Fruit fly (Drosophila melanogaster) whole organism, embryonic: ENCODE results near the gene stops.

Experiments used
- Antp ChIP-seq: fragments of 200-800 bp; sonication (Bioruptor generic); optimal IDR thresholded peaks from 3 replicates; lab custom pipeline; 2016; ENCODE audit warnings: missing biosample characterization, missing genetic modification characterization
- CG10543 ChIP-seq: fragments of 200-800 bp; sonication (Bioruptor generic); optimal IDR thresholded peaks from 3 replicates; lab custom pipeline; 2017; ENCODE audit warnings: missing biosample characterization, mild to moderate bottlenecking, missing genetic modification characterization, moderate library complexity
- CG11085 ChIP-seq: fragments of 200-800 bp; sonication (Bioruptor generic); IDR thresholded peaks from 2 replicates; pipeline ENCODE4 v1.3.6; 2022; ENCODE audit warnings: missing biosample characterization, missing genetic modification characterization
- CG12744 ChIP-seq: fragments of 200-800 bp; sonication (Bioruptor generic); optimal IDR thresholded peaks from 2 replicates; lab custom pipeline; 2016; ENCODE audit warnings: missing biosample characterization, missing genetic modification characterization
- CG13624 ChIP-seq: fragments of 200-800 bp; sonication (Bioruptor generic); optimal IDR thresholded peaks from 2 replicates; lab custom pipeline; 2016; ENCODE audit warnings: missing biosample characterization, missing genetic modification characterization
- CG14014 ChIP-seq: fragments of 200-800 bp; sonication (Bioruptor generic); IDR thresholded peaks from 2 replicates; pipeline ENCODE4 v1.3.6; 2022; ENCODE audit warnings: missing biosample characterization, missing genetic modification characterization
- CG14667 ChIP-seq: fragments of 200-800 bp; sonication (Bioruptor generic); IDR thresholded peaks from 2 replicates; pipeline ENCODE4 v1.3.6; 2022; ENCODE audit warnings: missing biosample characterization, missing genetic modification characterization
- CG14965 ChIP-seq: fragments of 200-800 bp; sonication (Bioruptor generic); optimal IDR thresholded peaks from 2 replicates; lab custom pipeline; 2016; ENCODE audit warnings: missing biosample characterization, missing genetic modification characterization, borderline replicate concordance
- CG1647 ChIP-seq: fragments of 200-800 bp; sonication (Bioruptor generic); optimal IDR thresholded peaks from 3 replicates; lab custom pipeline; 2016; ENCODE audit warnings: missing biosample characterization, missing genetic modification characterization
- CG17186 ChIP-seq: fragments of 200-800 bp; sonication (Bioruptor generic); optimal IDR thresholded peaks from 3 replicates; lab custom pipeline; 2017; ENCODE audit warnings: missing biosample characterization, missing genetic modification reagents, missing genetic modification characterization
- CG17829 ChIP-seq: fragments of 200-800 bp; optimal IDR thresholded peaks from 2 replicates; lab custom pipeline; 2019; ENCODE audit warnings: missing biosample characterization, mild to moderate bottlenecking, missing genetic modification characterization, moderate library complexity
- CG18262 ChIP-seq: fragments of 200-800 bp; optimal IDR thresholded peaks from 3 replicates; lab custom pipeline; 2019; ENCODE audit warnings: missing biosample characterization, mild to moderate bottlenecking, missing genetic modification characterization, moderate library complexity
- CG3065 ChIP-seq: fragments of 200-800 bp; sonication (Bioruptor generic); optimal IDR thresholded peaks from 2 replicates; lab custom pipeline; 2016; ENCODE audit warnings: missing biosample characterization, missing genetic modification characterization
- CG31388 ChIP-seq: fragments of 200-800 bp; sonication (Bioruptor generic); optimal IDR thresholded peaks from 2 replicates; lab custom pipeline; 2016; ENCODE audit warnings: missing biosample characterization, missing genetic modification characterization
- CG32767 ChIP-seq: fragments of 200-800 bp; sonication (Bioruptor generic); IDR thresholded peaks from 2 replicates; pipeline ENCODE4 v1.3.6; 2022; ENCODE audit warnings: missing biosample characterization, missing genetic modification characterization
- CG3281 ChIP-seq: fragments of 200-800 bp; sonication (Bioruptor generic); optimal IDR thresholded peaks from 3 replicates; lab custom pipeline; 2017; ENCODE audit warnings: missing biosample characterization, mild to moderate bottlenecking, missing genetic modification characterization
- CG34376 ChIP-seq: fragments of 200-800 bp; sonication (Bioruptor generic); optimal IDR thresholded peaks from 2 replicates; lab custom pipeline; 2018; ENCODE audit warnings: missing biosample characterization, mild to moderate bottlenecking, missing genetic modification characterization
- CG4404 ChIP-seq: fragments of 200-800 bp; sonication (Bioruptor generic); IDR thresholded peaks from 2 replicates; pipeline ENCODE4 v1.3.6; 2022; ENCODE audit warnings: missing biosample characterization, missing genetic modification characterization
- CG6813 ChIP-seq: fragments of 200-800 bp; sonication (Bioruptor generic); optimal IDR thresholded peaks from 2 replicates; lab custom pipeline; 2017; ENCODE audit warnings: missing biosample characterization, missing genetic modification characterization, mild to moderate bottlenecking, moderate library complexity, missing genetic modification reagents
- CG7745 ChIP-seq: fragments of 200-800 bp; sonication (Bioruptor generic); optimal IDR thresholded peaks from 2 replicates; lab custom pipeline; 2018; ENCODE audit warnings: missing biosample characterization, mild to moderate bottlenecking, missing genetic modification characterization, moderate library complexity
- CG8765 ChIP-seq: fragments of 200-800 bp; sonication (Bioruptor generic); IDR thresholded peaks from 2 replicates; pipeline ENCODE4 v1.3.6; 2022; ENCODE audit warnings: missing biosample characterization, missing genetic modification characterization
- CTCF ChIP-seq: fragments of 200-800 bp; sonication (Bioruptor generic); optimal IDR thresholded peaks from 2 replicates; lab custom pipeline; 2017; ENCODE audit warnings: missing biosample characterization, mild to moderate bottlenecking, missing genetic modification characterization, moderate library complexity
- Chrac-16 ChIP-seq: fragments of 200-800 bp; sonication (Bioruptor generic); optimal IDR thresholded peaks from 3 replicates; lab custom pipeline; 2016; ENCODE audit warnings: missing biosample characterization, missing genetic modification characterization
- Dbx ChIP-seq: fragments of 200-800 bp; sonication (Bioruptor generic); IDR thresholded peaks from 3 replicates; pipeline ENCODE4 v1.3.6; 2022; ENCODE audit warnings: missing biosample characterization, missing genetic modification characterization
- Hmr ChIP-seq: fragments of 200-800 bp; sonication (Bioruptor generic); optimal IDR thresholded peaks from 3 replicates; lab custom pipeline; 2017; ENCODE audit warnings: mild to moderate bottlenecking, missing biosample characterization, missing genetic modification reagents, missing genetic modification characterization
- Hmx ChIP-seq: fragments of 200-800 bp; sonication (Bioruptor generic); optimal IDR thresholded peaks from 2 replicates; lab custom pipeline; 2016; ENCODE audit warnings: missing biosample characterization, missing genetic modification characterization
- Hr51 ChIP-seq, 2 experiments: fragments of 200-800 bp; sonication (Bioruptor generic); optimal IDR thresholded peaks; 2 replicates in 1 of 2; 3 replicates in 1 of 2; lab custom pipeline; 2016 to 2018; ENCODE audit warnings: missing biosample characterization in 2 of 2, missing genetic modification characterization in 2 of 2, mild to moderate bottlenecking in 1 of 2, moderate library complexity in 1 of 2
- Hr78 ChIP-seq, 2 experiments: fragments of 200-800 bp in 1 of 2; fragments of >200 bp in 1 of 2; sonication (Bioruptor generic) in 1 of 2; optimal IDR thresholded peaks; 2 replicates each; lab custom pipeline; 2017 to 2019; ENCODE audit warnings: missing biosample characterization in 2 of 2, missing genetic modification characterization in 2 of 2, mild to moderate bottlenecking in 1 of 2, moderate library complexity in 1 of 2
- MTF-1 ChIP-seq: fragments of 200-800 bp; sonication (Bioruptor generic); optimal IDR thresholded peaks from 2 replicates; lab custom pipeline; 2018; ENCODE audit warnings: missing biosample characterization, mild to moderate bottlenecking, missing genetic modification characterization, borderline replicate concordance
- NC2α ChIP-seq: fragments of 200-800 bp; sonication (Bioruptor generic); optimal IDR thresholded peaks from 2 replicates; lab custom pipeline; 2016; ENCODE audit warnings: missing biosample characterization, missing genetic modification characterization
- Sox100B ChIP-seq: fragments of 200-800 bp; sonication (Bioruptor generic); optimal IDR thresholded peaks from 3 replicates; lab custom pipeline; 2018; ENCODE audit warnings: missing biosample characterization, mild to moderate bottlenecking, missing genetic modification characterization
- Xrp1 ChIP-seq: fragments of 200-800 bp; sonication (Bioruptor generic); IDR thresholded peaks from 2 replicates; pipeline ENCODE4 v1.3.6; 2022; ENCODE audit warnings: missing biosample characterization, missing genetic modification characterization
- ab ChIP-seq: fragments of 200-800 bp; sonication (Bioruptor generic); optimal IDR thresholded peaks from 2 replicates; lab custom pipeline; 2016; ENCODE audit warnings: missing biosample characterization, missing genetic modification characterization
- chif ChIP-seq, 2 experiments: fragments of 200-800 bp; sonication (Bioruptor generic); optimal IDR thresholded peaks; 3 replicates each; lab custom pipeline; 2016; ENCODE audit warnings: missing biosample characterization in 2 of 2, missing genetic modification characterization in 2 of 2
- crc ChIP-seq: fragments of 200-800 bp; sonication (Bioruptor generic); optimal IDR thresholded peaks from 2 replicates; lab custom pipeline; 2016; ENCODE audit warnings: missing biosample characterization, missing genetic modification characterization
- crol ChIP-seq: fragments of 200-800 bp; sonication (Bioruptor generic); IDR thresholded peaks from 2 replicates; pipeline ENCODE4 v1.3.6; 2022; ENCODE audit warnings: missing biosample characterization, missing genetic modification characterization
- ems ChIP-seq: fragments of 200-800 bp; sonication (Bioruptor generic); optimal IDR thresholded peaks from 3 replicates; lab custom pipeline; 2016; ENCODE audit warnings: missing biosample characterization, missing genetic modification characterization
- ham ChIP-seq: fragments of 200-800 bp; sonication (Bioruptor generic); IDR thresholded peaks from 2 replicates; pipeline ENCODE4 v1.3.6; 2022; ENCODE audit warnings: missing biosample characterization, missing genetic modification characterization
- nau ChIP-seq: fragments of 200-800 bp; sonication (Bioruptor generic); optimal IDR thresholded peaks from 3 replicates; lab custom pipeline; 2017; ENCODE audit warnings: missing biosample characterization, mild to moderate bottlenecking, missing genetic modification characterization, missing genetic modification reagents
- nom ChIP-seq: fragments of 200-800 bp; sonication (Bioruptor generic); optimal IDR thresholded peaks from 2 replicates; lab custom pipeline; 2017; ENCODE audit warnings: missing biosample characterization, missing genetic modification characterization, mild to moderate bottlenecking, moderate library complexity, missing genetic modification reagents
- phol ChIP-seq: fragments of 200-800 bp; sonication (Bioruptor generic); optimal IDR thresholded peaks from 3 replicates; lab custom pipeline; 2018; ENCODE audit warnings: missing biosample characterization, mild to moderate bottlenecking, missing genetic modification characterization, moderate library complexity
- pros ChIP-seq: fragments of 200-800 bp; sonication (Bioruptor generic); optimal IDR thresholded peaks from 3 replicates; lab custom pipeline; 2019; ENCODE audit warnings: missing biosample characterization, mild to moderate bottlenecking, missing genetic modification characterization, moderate library complexity
- salm ChIP-seq: fragments of 200-800 bp; sonication (Bioruptor generic); optimal IDR thresholded peaks from 2 replicates; lab custom pipeline; 2018; ENCODE audit warnings: missing biosample characterization, mild to moderate bottlenecking, missing genetic modification characterization
- sc ChIP-seq, 3 experiments: fragments of >200 bp in 2 of 3; fragments of 200-800 bp in 1 of 3; sonication (Bioruptor generic) in 1 of 3; optimal IDR thresholded peaks; 2 replicates in 2 of 3; 3 replicates in 1 of 3; lab custom pipeline; 2017; ENCODE audit warnings: mild to moderate bottlenecking in 1 of 3, missing biosample characterization in 1 of 3, missing genetic modification characterization in 1 of 3, missing genetic modification reagents in 1 of 3
- sim ChIP-seq: fragments of 200-800 bp; sonication (Bioruptor generic); IDR thresholded peaks from 2 replicates; pipeline ENCODE4 v1.3.6; 2022; ENCODE audit warnings: missing biosample characterization, missing genetic modification characterization
- sima ChIP-seq: fragments of 200-800 bp; sonication (Bioruptor generic); optimal IDR thresholded peaks from 2 replicates; lab custom pipeline; 2016; ENCODE audit warnings: missing biosample characterization, missing genetic modification characterization
- sug ChIP-seq: fragments of 200-800 bp; optimal IDR thresholded peaks from 2 replicates; lab custom pipeline; 2019; ENCODE audit warnings: missing biosample characterization, mild to moderate bottlenecking, missing genetic modification characterization, moderate library complexity
- tll ChIP-seq, 2 experiments: fragments of 200-800 bp in 1 of 2; fragments of >200 bp in 1 of 2; sonication (Bioruptor generic) in 1 of 2; optimal IDR thresholded peaks; 2 replicates each; lab custom pipeline; 2017 to 2019; ENCODE audit warnings: missing biosample characterization in 2 of 2, missing genetic modification characterization in 2 of 2, mild to moderate bottlenecking in 1 of 2, moderate library complexity in 1 of 2
- tna ChIP-seq: fragments of 200-800 bp; sonication (Bioruptor generic); IDR thresholded peaks from 2 replicates; pipeline ENCODE4 v1.3.6; 2022; ENCODE audit warnings: missing biosample characterization, missing genetic modification characterization; ENCODE audit not compliant: partially characterized antibody
- ttk ChIP-seq: fragments of 200-800 bp; sonication (Bioruptor generic); IDR thresholded peaks from 2 replicates; pipeline ENCODE4 v2.1.2; 2022; ENCODE audit warnings: missing biosample characterization, missing genetic modification characterization
- wdn ChIP-seq: fragments of 200-800 bp; sonication (Bioruptor generic); IDR thresholded peaks from 2 replicates; pipeline ENCODE4 v1.3.6; 2022; ENCODE audit warnings: missing biosample characterization, missing genetic modification characterization

Gene stops

DNA sequence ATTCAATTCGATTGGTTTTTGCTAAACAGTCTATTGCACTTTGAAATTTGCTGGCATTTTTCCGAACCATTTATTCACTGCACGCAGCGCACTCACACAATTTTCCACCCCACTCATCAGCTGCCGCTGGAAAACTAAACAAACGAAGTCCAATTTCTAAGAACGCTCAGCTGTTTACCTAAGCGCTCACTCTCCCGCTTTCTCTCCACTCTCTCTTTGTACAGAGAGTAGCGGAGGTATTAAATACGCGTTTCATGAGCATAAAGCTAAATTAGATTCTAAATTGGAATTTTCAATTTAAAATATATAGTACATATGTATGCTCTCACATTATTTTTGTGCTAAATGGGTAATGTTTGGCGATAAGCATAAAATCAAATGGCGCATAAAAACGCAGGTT, at the start of gene stops (continued):
- TF ChIP-seq ham (GFP tag; lab: Robert Waterston, UW) (no peak), CG3065 (GFP tag; lab: Kevin White, UChicago) (no peak), nom (no peak), ttk (GFP tag; lab: Robert Waterston, UW) (peak; percentile 23; the same call in 1 of the 2 replicates), CG11085 (GFP tag; lab: Robert Waterston, UW) (no peak), ems (GFP tag; lab: Kevin White, UChicago) (no peak), CG10543 (GFP tag; lab: Kevin White, UChicago) (no peak), ab (GFP tag; lab: Kevin White, UChicago) (no peak), salm (tag; lab: Kevin White, UChicago) (peak; percentile 7), sc (optimal IDR thresholded peaks at IDR 0.05; lab: Kevin White, UChicago) (no peak), sc (GFP tag; optimal IDR thresholded peaks at IDR 0.05; lab: Kevin White, UChicago) (peak; percentile 64), CG3281 (GFP tag; lab: Kevin White, UChicago) (peak; percentile 12), Hr51 (GFP tag; optimal IDR thresholded peaks at IDR 0.05; lab: Kevin White, UChicago) (peak in 1 of 2 experiments; percentile 17), crc (GFP tag; lab: Kevin White, UChicago) (peak; percentile 10), CG18262 (tag; lab: Kevin White, UChicago) (no peak), CG14667 (GFP tag; lab: Robert Waterston, UW) (no peak), CG17186 (no peak), Antp (GFP tag; lab: Kevin White, UChicago) (peak; percentile 5), Hmr (GFP tag; lab: Kevin White, UChicago) (peak; percentile 29), wdn (GFP tag; lab: Robert Waterston, UW) (no peak), CG4404 (GFP tag; lab: Robert Waterston, UW) (no peak), sim (no peak), sug (tag; lab: Kevin White, UChicago) (no peak), Sox100B (GFP tag; lab: Kevin White, UChicago) (peak; percentile 42), MTF-1 (peak; percentile 66), CG32767 (GFP tag; lab: Robert Waterston, UW) (no peak), CG14014 (GFP tag; lab: Robert Waterston, UW) (peak; percentile 52; the same call in 1 of the 2 replicates), CG31388 (peak; percentile 1), CG17829 (no peak), CG12744 (no peak), NC2α (no peak), phol (no peak), CG6813 (GFP tag; lab: Kevin White, UChicago) (no peak), tna (GFP tag; lab: Robert Waterston, UW) (no peak), sima (GFP tag; lab: Kevin White, UChicago) (no peak), tll (GFP tag; optimal IDR thresholded peaks at IDR 0.05; lab: Kevin White, UChicago) (no peak), CG7745 (no peak), Dbx (GFP tag; lab: Robert Waterston, UW) (no peak), CG8765 (no peak), CG34376 (peak; percentile 13), CG1647 (GFP tag; lab: Kevin White, UChicago) (peak; percentile 6), pros (no peak), nau (GFP tag; lab: Kevin White, UChicago) (peak; percentile 33), Chrac-16 (no peak), CG13624 (peak; percentile 12), CG14965 (GFP tag; lab: Kevin White, UChicago) (peak; percentile 15), Hr78 (GFP tag; optimal IDR thresholded peaks at IDR 0.05; lab: Kevin White, UChicago) (no peak), CTCF (GFP tag; lab: Kevin White, UChicago) (peak; percentile 18), crol (no peak), chif (GFP tag; optimal IDR thresholded peaks at IDR 0.05; lab: Kevin White, UChicago) (no peak), Xrp1 (GFP tag; lab: Robert Waterston, UW) (peak; percentile 44), Hmx (GFP tag; lab: Kevin White, UChicago) (no peak)
